Worm (Caenorhabditis elegans) whole organism, L3 larva: ENCODE measurements around the gene glb-24.

Experiments
- R02D3.7 ChIP-seq: fragments of 150-350 bp; optimal IDR thresholded peaks from 2 replicates; lab custom pipeline; 2014; ENCODE audit warnings: missing biosample characterization, missing genetic modification characterization
- ZK546.5 ChIP-seq: sonication (generic microtip); optimal IDR thresholded peaks from 2 replicates; lab custom pipeline; 2017; ENCODE audit warnings: missing biosample characterization, missing genetic modification characterization
- ama-1 ChIP-seq: fragments of 150-350 bp; optimal IDR thresholded peaks from 2 replicates; lab custom pipeline; 2018
- ceh-16 ChIP-seq: sonication (generic microtip); optimal IDR thresholded peaks from 2 replicates; lab custom pipeline; 2017; ENCODE audit warnings: missing biosample characterization, missing genetic modification characterization
- ceh-9 ChIP-seq: sonication (generic microtip); optimal IDR thresholded peaks from 2 replicates; lab custom pipeline; 2018; ENCODE audit warnings: missing biosample characterization, missing genetic modification characterization
- daf-12 ChIP-seq: fragments of 150-350 bp; optimal IDR thresholded peaks from 2 replicates; lab custom pipeline; 2014; ENCODE audit warnings: missing biosample characterization, missing genetic modification reagents, missing genetic modification characterization
- egl-27 ChIP-seq: sonication (generic microtip); optimal IDR thresholded peaks from 4 replicates; lab custom pipeline; 2017; ENCODE audit warnings: missing biosample characterization, missing genetic modification reagents, missing genetic modification characterization
- elt-1 ChIP-seq: fragments of 150-350 bp; optimal IDR thresholded peaks from 2 replicates; lab custom pipeline; 2014; ENCODE audit warnings: missing biosample characterization, missing genetic modification characterization
- elt-2 ChIP-seq: sonication (generic microtip); optimal IDR thresholded peaks from 2 replicates; lab custom pipeline; 2016; ENCODE audit warnings: missing genetic modification reagents, mild to moderate bottlenecking, missing genetic modification characterization, missing compliant biosample characterization
- elt-3 ChIP-seq, 3 experiments: fragments of 150-350 bp in 1 of 3; sonication (generic microtip) in 2 of 3; optimal IDR thresholded peaks; 2 replicates in 2 of 3; 4 replicates in 1 of 3; lab custom pipeline; 2014 to 2017; ENCODE audit warnings: missing biosample characterization in 3 of 3, missing genetic modification characterization in 3 of 3
- fkh-10 ChIP-seq: sonication (generic microtip); optimal IDR thresholded peaks from 2 replicates; lab custom pipeline; 2017; ENCODE audit warnings: missing biosample characterization, missing genetic modification reagents, missing genetic modification characterization
- fkh-2 ChIP-seq: fragments of 150-350 bp; optimal IDR thresholded peaks from 2 replicates; lab custom pipeline; 2014; ENCODE audit warnings: missing biosample characterization, missing genetic modification reagents, missing genetic modification characterization
- fos-1 ChIP-seq: fragments of 150-350 bp; optimal IDR thresholded peaks from 2 replicates; lab custom pipeline; 2014; ENCODE audit warnings: missing biosample characterization, missing genetic modification characterization
- jun-1 ChIP-seq: fragments of 150-350 bp; optimal IDR thresholded peaks from 2 replicates; lab custom pipeline; 2014; ENCODE audit warnings: missing biosample characterization, missing genetic modification reagents, missing genetic modification characterization
- lin-15B ChIP-seq: fragments of 150-350 bp; optimal IDR thresholded peaks from 2 replicates; lab custom pipeline; 2014; ENCODE audit warnings: missing biosample characterization, missing genetic modification characterization
- lin-39 ChIP-seq: fragments of 150-350 bp; optimal IDR thresholded peaks from 2 replicates; lab custom pipeline; 2018; ENCODE audit warnings: missing biosample characterization, missing genetic modification reagents, missing genetic modification characterization
- mml-1 ChIP-seq: fragments of 150-350 bp; sonication (generic microtip); optimal IDR thresholded peaks from 3 replicates; lab custom pipeline; 2014; ENCODE audit warnings: missing biosample characterization, missing genetic modification characterization
- nfya-1 ChIP-seq: sonication (generic microtip); optimal IDR thresholded peaks from 2 replicates; lab custom pipeline; 2017; ENCODE audit warnings: missing genetic modification characterization, mild to moderate bottlenecking, missing compliant biosample characterization, antibody characterized with exemption, moderate library complexity; ENCODE audit not compliant: insufficient read depth
- nhr-25 ChIP-seq: sonication (generic microtip); optimal IDR thresholded peaks from 2 replicates; lab custom pipeline; 2017; ENCODE audit warnings: missing biosample characterization, missing genetic modification characterization
- nhr-28 ChIP-seq: fragments of 150-350 bp; optimal IDR thresholded peaks from 2 replicates; lab custom pipeline; 2014; ENCODE audit warnings: missing biosample characterization, missing genetic modification characterization
- nhr-43 ChIP-seq: sonication (generic microtip); optimal IDR thresholded peaks from 2 replicates; lab custom pipeline; 2016; ENCODE audit warnings: mild to moderate bottlenecking, missing genetic modification characterization, missing compliant biosample characterization; ENCODE audit not compliant: poor library complexity, severe bottlenecking
- nhr-77 ChIP-seq: fragments of 150-350 bp; optimal IDR thresholded peaks from 2 replicates; lab custom pipeline; 2014; ENCODE audit warnings: missing biosample characterization, missing genetic modification characterization
- pha-4 ChIP-seq: fragments of 150-350 bp; optimal IDR thresholded peaks from 2 replicates; lab custom pipeline; 2014; ENCODE audit warnings: missing biosample characterization, missing genetic modification reagents, missing genetic modification characterization
- pqm-1 ChIP-seq: fragments of 150-350 bp; optimal IDR thresholded peaks from 2 replicates; lab custom pipeline; 2017; ENCODE audit warnings: missing biosample characterization, missing genetic modification characterization, inconsistent platforms
- sea-2 ChIP-seq: fragments of 150-350 bp; sonication (generic microtip); optimal IDR thresholded peaks from 4 replicates; lab custom pipeline; 2014; ENCODE audit warnings: missing biosample characterization, missing genetic modification reagents, missing genetic modification characterization
- snpc-4 ChIP-seq: fragments of 150-350 bp; optimal IDR thresholded peaks from 2 replicates; lab custom pipeline; 2014; ENCODE audit warnings: missing biosample characterization, missing genetic modification characterization
- unc-39 ChIP-seq: sonication (generic microtip); optimal IDR thresholded peaks from 4 replicates; lab custom pipeline; 2017; ENCODE audit warnings: missing biosample characterization, missing genetic modification characterization
- unc-62 ChIP-seq: fragments of 150-350 bp; sonication (generic microtip); optimal IDR thresholded peaks from 4 replicates; lab custom pipeline; 2014; ENCODE audit warnings: missing biosample characterization, missing genetic modification reagents, missing genetic modification characterization
- zag-1 ChIP-seq: fragments of 150-350 bp; optimal IDR thresholded peaks from 2 replicates; lab custom pipeline; 2014; ENCODE audit warnings: missing biosample characterization, missing genetic modification characterization
- ztf-11 ChIP-seq: fragments of 150-350 bp; optimal IDR thresholded peaks from 2 replicates; lab custom pipeline; 2014; ENCODE audit warnings: missing biosample characterization, missing genetic modification characterization
- ztf-4 ChIP-seq: fragments of 150-350 bp; optimal IDR thresholded peaks from 2 replicates; lab custom pipeline; 2014; ENCODE audit warnings: missing biosample characterization, missing genetic modification characterization

Gene glb-24

DNA sequence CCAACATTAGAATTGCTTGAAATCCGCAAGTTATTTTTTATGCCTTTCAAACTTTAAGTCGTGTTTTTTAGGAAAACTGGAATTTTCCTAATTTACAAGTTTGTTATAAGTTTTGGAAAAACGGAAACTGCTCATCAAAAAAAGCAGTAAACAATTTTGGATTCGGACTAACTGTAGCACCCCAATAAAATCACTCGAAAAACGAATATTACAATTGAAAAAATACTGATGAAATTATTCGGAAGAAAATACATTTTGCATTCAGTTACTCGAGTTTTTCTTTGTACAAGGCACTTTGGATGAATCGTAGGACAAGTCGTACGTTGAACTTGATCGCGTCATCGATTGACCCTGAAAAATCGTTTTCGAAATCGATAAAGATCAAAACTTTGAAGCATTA is 3.4 kb downstream of the glb-24 start:
- TF ChIP-seq ceh-16 (tag; lab: Kevin White, UChicago) (no peak), elt-1 (tag; lab: Kevin White, UChicago) (no peak), nhr-25 (no peak), fos-1 (no peak), ceh-9 (no peak)
- TF ChIP-seq, all 47 proteins: peak for 0

DNA sequence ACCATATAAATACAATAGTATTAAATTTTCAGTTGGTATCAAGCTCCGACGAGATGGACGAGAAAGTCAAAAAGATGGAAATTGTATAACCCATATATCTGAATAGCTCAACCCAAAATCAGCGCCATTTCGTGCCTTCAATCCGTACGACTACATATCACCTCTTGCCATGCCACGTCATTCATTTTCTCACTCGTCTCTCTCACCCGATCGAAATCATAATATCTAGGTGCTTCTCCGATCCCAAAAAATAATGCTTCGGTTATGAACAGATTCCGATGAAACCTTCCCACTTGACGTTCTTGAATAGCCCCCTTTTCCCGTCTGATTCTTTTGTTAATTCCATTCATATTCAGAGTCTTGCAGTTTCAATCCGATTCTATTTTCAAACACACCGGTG is 4.4 kb downstream of the glb-24 start:
- TF ChIP-seq sea-2 (GFP tag; lab: Kevin White, UChicago) = no peak
- peak; percentile 5 for TF ChIP-seq nhr-25
- no peak for TF ChIP-seq fkh-10
- TF ChIP-seq daf-12 = no peak
- no peak for TF ChIP-seq ztf-11 (tag; lab: Kevin White, UChicago)
- TF ChIP-seq mml-1 (tag; lab: Kevin White, UChicago) = no peak

DNA sequence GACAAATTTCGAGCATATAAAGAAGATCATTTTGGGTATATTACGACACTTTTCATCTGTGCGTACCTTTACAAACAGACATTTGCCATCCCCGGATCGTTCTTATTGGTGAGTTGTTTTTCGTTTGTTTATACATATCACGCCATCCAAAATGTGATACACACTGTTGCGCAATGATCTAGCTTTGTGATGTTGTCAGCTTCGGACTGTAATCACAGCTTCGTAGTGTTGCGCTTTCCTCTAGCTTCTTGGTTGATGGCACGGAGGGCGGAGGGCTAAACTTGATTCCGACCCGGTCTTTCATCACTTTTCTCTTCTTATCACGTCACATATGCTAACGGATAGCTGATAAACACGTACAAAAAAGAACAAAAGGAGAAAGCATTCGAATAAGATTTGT is 6.4 kb downstream of the glb-24 start:
- TF ChIP-seq ama-1 (lab: Kevin White, UChicago) (peak; percentile 36), nhr-28 (tag; lab: Kevin White, UChicago) (no peak), nhr-25 (peak; percentile 70), ZK546.5 (tag; lab: Kevin White, UChicago) (no peak), unc-62 (GFP tag; lab: Kevin White, UChicago) (no peak), lin-15B (tag; lab: Kevin White, UChicago) (no peak), sea-2 (GFP tag; lab: Kevin White, UChicago) (no peak), daf-12 (no peak), zag-1 (tag; lab: Kevin White, UChicago) (no peak), nhr-43 (peak; percentile 13), elt-3 (tag; optimal IDR thresholded peaks at IDR 0.05; lab: Kevin White, UChicago) (no peak), jun-1 (no peak), R02D3.7 (no peak), lin-39 (tag; lab: Kevin White, UChicago) (no peak), elt-1 (tag; lab: Kevin White, UChicago) (no peak)
- TF ChIP-seq, all 47 proteins: peak for 3

DNA sequence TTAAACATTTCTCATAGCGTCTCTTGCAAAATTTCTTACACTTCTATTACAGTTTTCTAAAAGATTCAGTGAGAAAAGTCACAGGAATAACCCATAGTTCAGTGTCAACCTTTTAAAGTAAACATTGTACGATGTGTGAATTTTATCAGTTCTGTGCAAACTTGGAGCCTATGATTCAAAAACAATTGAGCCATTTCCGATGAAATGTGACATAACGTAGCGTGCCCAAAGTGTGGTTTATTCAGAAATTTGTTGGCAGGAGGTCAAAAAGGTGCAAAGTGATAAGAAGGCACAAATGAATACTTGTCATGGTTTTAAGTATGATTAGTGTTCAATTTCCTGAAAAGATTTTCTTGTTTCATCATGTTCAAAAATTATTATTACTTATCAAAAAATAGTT is 8.2 kb downstream of the glb-24 start:
- TF ChIP-seq nfya-1 (no peak), nhr-77 (tag; lab: Kevin White, UChicago) (no peak), ztf-4 (tag; lab: Kevin White, UChicago) (no peak), jun-1 (no peak), fkh-2 (tag; lab: Kevin White, UChicago) (no peak), elt-2 (tag; lab: Kevin White, UChicago) (peak; percentile 19)

DNA sequence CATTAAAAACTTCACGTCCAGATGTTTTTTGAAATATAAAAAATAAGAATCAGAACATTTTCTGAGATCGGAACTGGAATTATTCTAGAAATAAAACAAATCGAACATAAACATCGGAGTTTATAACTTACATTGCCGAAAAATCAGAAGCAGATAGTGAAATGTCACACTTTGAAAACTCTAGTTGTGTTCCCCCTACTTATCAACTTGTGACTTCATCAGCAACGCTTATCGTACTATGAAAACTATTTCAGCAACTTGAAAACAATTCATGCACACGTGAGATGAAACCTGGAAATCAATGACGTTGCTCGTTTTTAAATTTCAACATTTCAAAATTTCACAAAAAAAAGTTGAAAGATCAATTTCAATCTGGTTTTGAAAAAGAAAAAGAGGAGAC is 9.1 kb downstream of the glb-24 start:
- TF ChIP-seq elt-2 (tag; lab: Kevin White, UChicago) (peak; percentile 73), mml-1 (tag; lab: Kevin White, UChicago) (no peak), pqm-1 (peak; percentile 73), unc-39 (tag; lab: Kevin White, UChicago) (no peak)

DNA sequence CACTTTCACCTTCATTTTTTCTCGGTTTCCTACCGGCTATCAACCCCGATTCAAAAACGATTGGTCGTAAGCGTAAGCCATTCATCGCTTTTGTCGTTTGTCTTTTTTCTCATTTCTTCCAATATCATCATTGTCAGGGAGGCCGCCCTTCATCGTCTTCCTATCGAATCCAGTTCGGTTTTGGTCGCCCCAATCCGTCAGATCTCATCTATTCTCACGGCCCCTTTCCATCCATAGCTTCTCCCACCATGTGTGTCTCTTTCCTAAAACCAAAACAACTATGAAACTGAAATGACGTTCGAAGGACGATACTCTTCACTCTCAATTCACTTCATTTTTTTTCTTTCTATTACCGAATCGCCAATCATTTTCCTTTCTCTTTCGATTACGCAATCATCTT is 9.9 kb downstream of the glb-24 start:
- TF ChIP-seq nhr-25 = peak; percentile 48
- peak; percentile 18 for TF ChIP-seq nhr-43
- TF ChIP-seq elt-1 (tag; lab: Kevin White, UChicago) = no peak
- no peak for TF ChIP-seq unc-39 (tag; lab: Kevin White, UChicago)
- TF ChIP-seq pha-4 (tag; lab: Kevin White, UChicago) = no peak
- TF ChIP-seq egl-27 (tag; lab: Kevin White, UChicago) = no peak

DNA sequence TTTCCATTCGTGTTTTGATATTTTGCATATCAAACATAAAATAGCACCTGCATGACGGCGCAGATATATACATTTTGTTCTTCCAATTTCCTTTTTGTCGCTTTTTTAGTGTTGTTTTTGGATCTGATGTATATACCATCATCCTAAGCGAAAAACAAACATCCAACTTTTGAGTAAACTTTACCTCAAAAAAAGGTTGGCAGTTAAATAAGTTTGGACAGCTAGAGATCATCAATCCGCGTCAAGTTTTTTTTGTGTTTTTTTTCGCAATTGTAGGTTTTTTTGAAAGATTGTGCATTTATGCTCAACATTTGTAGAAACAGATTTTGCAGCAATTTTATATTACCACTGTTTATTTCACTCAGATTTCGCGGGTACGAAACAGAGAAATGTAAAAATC is 14.0 kb downstream of the glb-24 start, which contains the start of gene bus-19:
TSS of gene bus-19 (plus strand) at position 301 of the 400 bp plus-strand sequence.
- TF ChIP-seq pha-4 (tag; lab: Kevin White, UChicago) (peak; percentile 41), snpc-4 (no peak)
